Worm (Caenorhabditis elegans): ENCODE data around the gene H01M10.2.
A peak's percentile ranks its signal among the peaks of the same experiment; 100 is the strongest.

The H01M10.2 gene

DNA sequence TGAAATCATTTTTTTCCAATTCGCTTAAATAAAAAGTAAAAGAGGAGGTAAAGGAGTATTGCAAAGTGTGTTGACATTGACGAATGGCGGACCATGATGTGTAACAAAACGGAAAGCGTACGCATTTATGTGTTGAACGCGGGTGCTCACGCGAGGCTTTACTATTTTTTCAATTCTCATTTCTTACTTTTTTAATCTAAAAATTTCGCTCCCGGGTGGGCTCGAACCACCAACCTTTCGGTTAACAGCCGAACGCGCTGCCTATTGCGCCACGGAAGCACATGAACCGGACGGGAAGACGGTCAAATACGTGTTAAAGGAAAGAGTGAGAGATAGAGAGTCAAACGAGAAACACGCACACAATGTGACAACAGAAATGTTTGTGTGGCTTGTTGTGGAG lies 36.2 kb downstream of the H01M10.2 start (continued):
- TF ChIP-seq aptf-3 (GFP tag; IDR thresholded peaks at IDR 0.05) (peak; percentile 43; the same call in 1 of the 2 replicates), F33H1.4 (GFP tag; IDR thresholded peaks at IDR 0.05) (no peak), madf-6 (GFP tag; IDR thresholded peaks at IDR 0.05) (0 out of 2 replicates have a peak, but pooled peaks have one; percentile 20), ceh-79 (tag; optimal IDR thresholded peaks at IDR 0.05) (peak; percentile 40), xnd-1 (tag; optimal IDR thresholded peaks at IDR 0.05) (no peak), sdz-38 (tag; optimal IDR thresholded peaks at IDR 0.05) (no peak), chd-7 (tag; optimal IDR thresholded peaks at IDR 0.05) (peak; percentile 81), tlf-1 (GFP tag; optimal IDR thresholded peaks at IDR 0.05) (peak; percentile 33), sptf-2 (GFP tag; optimal IDR thresholded peaks at IDR 0.05) (no peak), B0019.2 (GFP tag; conservative IDR thresholded peaks at IDR 0.05) (0 out of 2 replicates have a peak, but pooled peaks have one; percentile 25), unc-130 (GFP tag; optimal IDR thresholded peaks at IDR 0.05) (no peak), ztf-26 (tag; optimal IDR thresholded peaks at IDR 0.05) (peak; percentile 36), lin-35 (GFP tag; optimal IDR thresholded peaks at IDR 0.05) (peak in 1 of 3 experiments; percentile 61), Y53G8AR.9 (GFP tag; conservative IDR thresholded peaks at IDR 0.05) (no peak), dox-1 (GFP tag; IDR thresholded peaks at IDR 0.05) (peak; percentile 78), nfyb-1 (GFP tag; IDR thresholded peaks at IDR 0.05) (peak; percentile 68; the same call in 1 of the 2 replicates), akir-1 (GFP tag; optimal IDR thresholded peaks at IDR 0.05) (peak; percentile 76), lsy-27 (tag; optimal IDR thresholded peaks at IDR 0.05; ENCODE audit: borderline replicate concordance, insufficient read depth) (peak; percentile 74), sea-2 (GFP tag; IDR thresholded peaks at IDR 0.05) (0 out of 2 replicates have a peak, but pooled peaks have one; percentile 53), ama-1 (optimal IDR thresholded peaks at IDR 0.05) (no peak), ama-1 (GFP tag; optimal IDR thresholded peaks at IDR 0.05) (peak; percentile 13 to 80), atf-7 (tag; optimal IDR thresholded peaks at IDR 0.05) (peak; percentile 55), F23B12.7 (tag; optimal IDR thresholded peaks at IDR 0.05; ENCODE audit: insufficient read depth) (peak; percentile 85), ceh-91 (GFP tag; IDR thresholded peaks at IDR 0.05) (0 out of 2 replicates have a peak, but pooled peaks have one; percentile 12), zim-3 (tag; optimal IDR thresholded peaks at IDR 0.05) (peak; percentile 72), tbx-9 (tag; optimal IDR thresholded peaks at IDR 0.05; ENCODE audit: borderline replicate concordance) (no peak), lin-26 (GFP tag; IDR thresholded peaks at IDR 0.05) (peak; percentile 92; the same call in 1 of the 2 replicates), somi-1 (GFP tag; optimal IDR thresholded peaks at IDR 0.05) (peak; percentile 29), ceh-27 (GFP tag; optimal IDR thresholded peaks at IDR 0.05) (peak; percentile 36), die-1 (tag; optimal IDR thresholded peaks at IDR 0.05) (peak; percentile 88), nfya-2 (GFP tag; IDR thresholded peaks at IDR 0.05) (no peak), F37B4.10 (GFP tag; IDR thresholded peaks at IDR 0.05) (0 out of 2 replicates have a peak, but pooled peaks have one; percentile 82), F52B5.7 (tag; optimal IDR thresholded peaks at IDR 0.05) (peak; percentile 60), ceh-40 (GFP tag; IDR thresholded peaks at IDR 0.05) (0 out of 2 replicates have a peak, but pooled peaks have one; percentile 25), efl-1 (GFP tag; optimal IDR thresholded peaks at IDR 0.05) (no peak), K12H6.12 (tag; optimal IDR thresholded peaks at IDR 0.05) (peak; percentile 44), F57C9.4 (tag; optimal IDR thresholded peaks at IDR 0.05) (peak; percentile 25), ztf-28 (GFP tag; IDR thresholded peaks at IDR 0.05) (peak; percentile 78; the same call in 1 of the 2 replicates), hmg-20 (GFP tag; IDR thresholded peaks at IDR 0.05) (peak; percentile 69; the same call in 1 of the 2 replicates), madf-10 (tag; optimal IDR thresholded peaks at IDR 0.05) (peak; percentile 76), rec-8 (tag; optimal IDR thresholded peaks at IDR 0.05) (peak; percentile 4 to 69), lin-54 (GFP tag; optimal IDR thresholded peaks at IDR 0.05) (peak; percentile 42), let-607 (tag; optimal IDR thresholded peaks at IDR 0.05) (peak; percentile 22 to 43), hrde-1 (tag; optimal IDR thresholded peaks at IDR 0.05; ENCODE audit: borderline replicate concordance) (peak; percentile 68), mcd-1 (GFP tag; IDR thresholded peaks at IDR 0.05) (peak; percentile 54; the same call in 1 of the 2 replicates), cebp-2 (GFP tag; IDR thresholded peaks at IDR 0.05) (no peak)
